Worm (Caenorhabditis elegans) whole organism, late embryonic: ENCODE data around the gene cht-5.

Experiments
- ceh-6 ChIP-seq: fragments of 200-800 bp; sonication (Bioruptor generic); optimal IDR thresholded peaks from 2 replicates; lab custom pipeline; 2018; ENCODE audit warnings: mild to moderate bottlenecking, missing genetic modification characterization, missing compliant biosample characterization
- hlh-15 ChIP-seq: sonication (generic microtip); optimal IDR thresholded peaks from 2 replicates; lab custom pipeline; 2016; ENCODE audit warnings: missing genetic modification characterization, missing compliant biosample characterization
- pqm-1 ChIP-seq: sonication (generic microtip); optimal IDR thresholded peaks from 2 replicates; lab custom pipeline; 2016; ENCODE audit warnings: missing genetic modification characterization, missing compliant biosample characterization
- unc-3 ChIP-seq, 2 experiments: fragments of 200-800 bp in 1 of 2; sonication (Bioruptor generic) in 1 of 2; sonication (generic microtip) in 1 of 2; conservative IDR thresholded peaks in 1 of 2; optimal IDR thresholded peaks in 1 of 2; 2 replicates each; pipeline versions ENCODE4 v1.3.6 to Lab custom; 2016 to 2022; ENCODE audit warnings: missing compliant biosample characterization in 2 of 2, missing genetic modification characterization in 2 of 2, missing genetic modification reagents in 1 of 2
- unc-42 ChIP-seq: sonication (generic microtip); optimal IDR thresholded peaks from 2 replicates; lab custom pipeline; 2016; ENCODE audit warnings: missing genotype, missing genetic modification characterization, missing compliant biosample characterization

DNA sequence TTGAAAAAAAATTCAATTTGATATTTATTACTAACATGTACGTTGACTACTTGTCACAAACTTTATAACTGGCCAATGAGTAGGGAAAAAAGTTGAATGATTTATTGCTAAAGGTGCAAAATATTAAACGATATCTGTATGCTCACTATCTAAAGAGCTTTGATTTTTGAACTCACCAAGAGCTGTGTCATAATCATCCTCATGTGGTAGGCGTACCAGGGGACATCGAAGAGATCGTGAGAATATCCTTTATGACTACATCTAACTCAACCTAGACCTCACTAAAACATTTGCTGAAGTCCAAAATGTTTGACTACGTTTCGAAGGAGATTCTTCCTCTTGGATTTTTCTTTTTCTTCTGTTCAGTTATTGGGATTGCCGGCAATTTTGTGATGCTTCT is 37.8 kb downstream of the cht-5 start, which contains the start of gene srsx-28:
- TF ChIP-seq unc-42 (tag; lab: Kevin White, UChicago) (no peak), unc-3 (GFP tag; conservative IDR thresholded peaks at IDR 0.05; lab: Robert Waterston, UW) (no peak), unc-3 (tag; optimal IDR thresholded peaks at IDR 0.05; lab: Kevin White, UChicago) (no peak), ceh-6 (GFP tag; lab: Kevin White, UChicago) (no peak), hlh-15 (no peak), pqm-1 (tag; lab: Kevin White, UChicago) (no peak)
